Fruit fly (Drosophila melanogaster) whole organism, embryonic: ENCODE results near the gene CG43658.

ENCODE experiments used
- ATbp ChIP-seq: fragments of 200-800 bp; sonication (Bioruptor generic); optimal IDR thresholded peaks from 2 replicates; lab custom pipeline; 2017; ENCODE audit warnings: missing biosample characterization, mild to moderate bottlenecking, missing genetic modification characterization, missing genetic modification reagents
- Awh ChIP-seq: fragments of 200-800 bp; sonication (Bioruptor generic); IDR thresholded peaks from 2 replicates; pipeline ENCODE4, ENCODE4 v1.3.6; 2022; ENCODE audit warnings: missing biosample characterization, missing genetic modification characterization
- Bdp1 ChIP-seq: fragments of 200-800 bp; sonication (Bioruptor generic); optimal IDR thresholded peaks from 3 replicates; lab custom pipeline; 2016; ENCODE audit warnings: missing biosample characterization, missing genetic modification characterization
- BtbVII ChIP-seq: fragments of 200-800 bp; sonication (Bioruptor generic); optimal IDR thresholded peaks from 3 replicates; lab custom pipeline; 2017; ENCODE audit warnings: missing biosample characterization, mild to moderate bottlenecking, missing genetic modification characterization
- CG10959 ChIP-seq: fragments of 200-800 bp; sonication (Bioruptor generic); IDR thresholded peaks from 2 replicates; pipeline ENCODE4 v1.3.6; 2022; ENCODE audit warnings: missing biosample characterization, missing genetic modification characterization
- CG11093 ChIP-seq: fragments of 200-800 bp; sonication (Bioruptor generic); IDR thresholded peaks from 3 replicates; pipeline ENCODE4 v1.3.6; 2022; ENCODE audit warnings: missing biosample characterization, missing genetic modification characterization
- CG13123 ChIP-seq: fragments of 200-800 bp; sonication (Bioruptor generic); optimal IDR thresholded peaks from 2 replicates; lab custom pipeline; 2016; ENCODE audit warnings: missing biosample characterization, missing genetic modification characterization
- CG14441 ChIP-seq: fragments of 200-800 bp; sonication (Bioruptor generic); IDR thresholded peaks from 2 replicates; pipeline ENCODE4 v1.3.6; 2022; ENCODE audit warnings: missing biosample characterization, missing genetic modification characterization
- CG15479 ChIP-seq: fragments of 200-800 bp; sonication (Bioruptor generic); optimal IDR thresholded peaks from 3 replicates; lab custom pipeline; 2019; ENCODE audit warnings: missing biosample characterization, mild to moderate bottlenecking, missing genetic modification characterization, moderate library complexity
- CG17612 ChIP-seq: fragments of 200-800 bp; sonication (Bioruptor generic); IDR thresholded peaks from 2 replicates; pipeline ENCODE4 v1.3.6; 2022; ENCODE audit warnings: missing biosample characterization, missing genetic modification characterization
- CG17802 ChIP-seq: fragments of 200-800 bp; sonication (Bioruptor generic); optimal IDR thresholded peaks from 2 replicates; lab custom pipeline; 2018; ENCODE audit warnings: missing biosample characterization, mild to moderate bottlenecking, missing genetic modification characterization, moderate library complexity
- CG17912 ChIP-seq: fragments of 200-800 bp; sonication (Bioruptor generic); optimal IDR thresholded peaks from 2 replicates; lab custom pipeline; 2018; ENCODE audit warnings: missing biosample characterization, mild to moderate bottlenecking, missing genetic modification characterization
- CG1792 ChIP-seq: fragments of 200-800 bp; sonication (Bioruptor generic); optimal IDR thresholded peaks from 2 replicates; lab custom pipeline; 2016; ENCODE audit warnings: missing biosample characterization, missing genetic modification characterization
- CG3065 ChIP-seq: fragments of 200-800 bp; sonication (Bioruptor generic); optimal IDR thresholded peaks from 2 replicates; lab custom pipeline; 2016; ENCODE audit warnings: missing biosample characterization, missing genetic modification characterization
- CG31388 ChIP-seq: fragments of 200-800 bp; sonication (Bioruptor generic); optimal IDR thresholded peaks from 2 replicates; lab custom pipeline; 2016; ENCODE audit warnings: missing biosample characterization, missing genetic modification characterization
- CG3995 ChIP-seq: fragments of 200-800 bp; sonication (Bioruptor generic); optimal IDR thresholded peaks from 3 replicates; lab custom pipeline; 2016; ENCODE audit warnings: missing biosample characterization, missing genetic modification characterization
- CG8290 ChIP-seq, 3 experiments: fragments of 200-800 bp; sonication (Bioruptor generic); optimal IDR thresholded peaks; 2 replicates each; lab custom pipeline; 2016 to 2019; ENCODE audit warnings: missing biosample characterization in 3 of 3, missing genetic modification characterization in 3 of 3, mild to moderate bottlenecking in 2 of 3, moderate library complexity in 1 of 3
- CG8478 ChIP-seq: fragments of >200 bp; optimal IDR thresholded peaks from 2 replicates; lab custom pipeline; 2018
- CG8765 ChIP-seq: fragments of 200-800 bp; sonication (Bioruptor generic); IDR thresholded peaks from 2 replicates; pipeline ENCODE4 v1.3.6; 2022; ENCODE audit warnings: missing biosample characterization, missing genetic modification characterization
- CG8924 ChIP-seq: fragments of 200-800 bp; optimal IDR thresholded peaks from 3 replicates; lab custom pipeline; 2019; ENCODE audit warnings: missing biosample characterization, mild to moderate bottlenecking, missing genetic modification characterization, moderate library complexity
- CG9609 ChIP-seq: fragments of 200-800 bp; sonication (Bioruptor generic); optimal IDR thresholded peaks from 3 replicates; lab custom pipeline; 2016; ENCODE audit warnings: missing biosample characterization, missing genetic modification characterization
- CHES-1-like ChIP-seq: fragments of 200-800 bp; sonication (Bioruptor generic); optimal IDR thresholded peaks from 2 replicates; lab custom pipeline; 2016; ENCODE audit warnings: missing biosample characterization, missing genetic modification characterization
- CoRest ChIP-seq: fragments of 200-800 bp; sonication (Bioruptor generic); optimal IDR thresholded peaks from 3 replicates; lab custom pipeline; 2018; ENCODE audit warnings: missing biosample characterization, mild to moderate bottlenecking, missing genetic modification characterization, moderate library complexity
- Dll ChIP-seq: fragments of 200-800 bp; sonication (Bioruptor generic); IDR thresholded peaks from 4 replicates; pipeline ENCODE4 v1.3.6; 2022; ENCODE audit warnings: missing biosample characterization, missing genetic modification characterization; ENCODE audit not compliant: partially characterized antibody
- Hmx ChIP-seq: fragments of 200-800 bp; sonication (Bioruptor generic); optimal IDR thresholded peaks from 2 replicates; lab custom pipeline; 2016; ENCODE audit warnings: missing biosample characterization, missing genetic modification characterization
- Lhr ChIP-seq: fragments of 200-800 bp; sonication (Bioruptor generic); optimal IDR thresholded peaks from 3 replicates; lab custom pipeline; 2017; ENCODE audit warnings: mild to moderate bottlenecking, missing biosample characterization, missing genetic modification reagents, missing genetic modification characterization
- MESR4 ChIP-seq: fragments of 200-800 bp; sonication (Bioruptor generic); optimal IDR thresholded peaks from 2 replicates; lab custom pipeline; 2018; ENCODE audit warnings: missing biosample characterization, mild to moderate bottlenecking, missing genetic modification characterization, moderate library complexity
- Oli ChIP-seq: fragments of 200-800 bp; sonication (Bioruptor generic); optimal IDR thresholded peaks from 2 replicates; lab custom pipeline; 2018; ENCODE audit warnings: missing biosample characterization, mild to moderate bottlenecking, missing genetic modification characterization, moderate library complexity
- Pdp1 ChIP-seq, 2 experiments: fragments of 200-800 bp; sonication (Bioruptor generic); optimal IDR thresholded peaks; 3 replicates each; lab custom pipeline; 2016; ENCODE audit warnings: missing biosample characterization in 2 of 2, missing genetic modification characterization in 2 of 2, mild to moderate bottlenecking in 1 of 2, moderate library complexity in 1 of 2
- Ptx1 ChIP-seq: fragments of 200-800 bp; sonication (Bioruptor generic); IDR thresholded peaks from 2 replicates; pipeline ENCODE4 v1.3.6; 2022; ENCODE audit warnings: missing biosample characterization, missing genetic modification characterization
- Ssrp ChIP-seq: fragments of 200-800 bp; sonication (Bioruptor generic); optimal IDR thresholded peaks from 2 replicates; lab custom pipeline; 2018; ENCODE audit warnings: missing biosample characterization, mild to moderate bottlenecking, missing genetic modification characterization, moderate library complexity
- Tbp ChIP-seq: fragments of >200 bp; optimal IDR thresholded peaks from 2 replicates; lab custom pipeline; 2018; ENCODE audit warnings: missing biosample characterization, missing genetic modification characterization
- ac ChIP-seq: fragments of 200-800 bp; sonication (Bioruptor generic); optimal IDR thresholded peaks from 3 replicates; lab custom pipeline; 2017; ENCODE audit warnings: missing biosample characterization, mild to moderate bottlenecking, missing genetic modification characterization
- bab2 ChIP-seq: fragments of 200-800 bp; sonication (Bioruptor generic); optimal IDR thresholded peaks from 2 replicates; lab custom pipeline; 2016; ENCODE audit warnings: missing biosample characterization, missing genetic modification characterization
- bowl ChIP-seq: fragments of 200-800 bp; sonication (Bioruptor generic); IDR thresholded peaks from 2 replicates; pipeline ENCODE4 v1.3.6; 2022; ENCODE audit warnings: missing biosample characterization, missing genetic modification characterization
- btn ChIP-seq: fragments of 200-800 bp; sonication (Bioruptor generic); optimal IDR thresholded peaks from 2 replicates; lab custom pipeline; 2016; ENCODE audit warnings: missing biosample characterization, missing genetic modification characterization
- chinmo ChIP-seq: fragments of 200-800 bp; sonication (Bioruptor generic); IDR thresholded peaks from 4 replicates; pipeline ENCODE4 v1.3.6; 2022; ENCODE audit warnings: missing biosample characterization, missing genetic modification characterization; ENCODE audit not compliant: partially characterized antibody
- ewg ChIP-seq: fragments of 200-800 bp; sonication (Bioruptor generic); optimal IDR thresholded peaks from 3 replicates; lab custom pipeline; 2017; ENCODE audit warnings: mild to moderate bottlenecking, missing biosample characterization, missing genetic modification reagents, missing genetic modification characterization
- gce ChIP-seq: fragments of 200-800 bp; sonication (Bioruptor generic); IDR thresholded peaks from 3 replicates; pipeline ENCODE4 v1.3.6; 2022; ENCODE audit warnings: missing biosample characterization, missing genetic modification characterization
- ham ChIP-seq: fragments of 200-800 bp; sonication (Bioruptor generic); IDR thresholded peaks from 2 replicates; pipeline ENCODE4 v1.3.6; 2022; ENCODE audit warnings: missing biosample characterization, missing genetic modification characterization
- her ChIP-seq: fragments of 200-800 bp; sonication (Bioruptor generic); optimal IDR thresholded peaks from 2 replicates; lab custom pipeline; 2016; ENCODE audit warnings: missing biosample characterization, missing genetic modification characterization
- lbe ChIP-seq: fragments of 200-800 bp; sonication (Bioruptor generic); optimal IDR thresholded peaks from 2 replicates; lab custom pipeline; 2016; ENCODE audit warnings: missing biosample characterization, mild to moderate bottlenecking, missing genetic modification characterization
- lola ChIP-seq, 3 experiments: fragments of >200 bp in 2 of 3; fragments of 200-800 bp in 1 of 3; sonication (Bioruptor generic) in 1 of 3; optimal IDR thresholded peaks; 2 replicates each; lab custom pipeline; 2017 to 2019; ENCODE audit warnings: missing biosample characterization in 3 of 3, missing genetic modification characterization in 3 of 3, mild to moderate bottlenecking in 1 of 3, moderate library complexity in 1 of 3
- maf-S ChIP-seq: fragments of 200-800 bp; sonication (Bioruptor generic); optimal IDR thresholded peaks from 2 replicates; lab custom pipeline; 2016; ENCODE audit warnings: missing biosample characterization, missing genetic modification characterization
- mam ChIP-seq: fragments of 200-800 bp; sonication (Bioruptor generic); optimal IDR thresholded peaks from 3 replicates; lab custom pipeline; 2016; ENCODE audit warnings: missing biosample characterization, missing genetic modification characterization
- odd ChIP-seq: fragments of 200-800 bp; sonication (Bioruptor generic); optimal IDR thresholded peaks from 2 replicates; lab custom pipeline; 2017; ENCODE audit warnings: missing biosample characterization, mild to moderate bottlenecking, missing genetic modification characterization
- onecut ChIP-seq: fragments of 200-800 bp; sonication (Bioruptor generic); IDR thresholded peaks from 2 replicates; pipeline ENCODE4 v1.3.6; 2022; ENCODE audit warnings: missing biosample characterization, missing genetic modification characterization
- prd ChIP-seq, 3 experiments: fragments of >200 bp in 2 of 3; fragments of 200-800 bp in 1 of 3; sonication (Bioruptor generic) in 1 of 3; optimal IDR thresholded peaks in 2 of 3; IDR thresholded peaks in 1 of 3; 2 replicates in 2 of 3; 3 replicates in 1 of 3; pipeline versions ENCODE4 v1.3.6 to Lab custom; 2017 to 2022; ENCODE audit warnings: missing biosample characterization in 1 of 3, missing genetic modification characterization in 1 of 3
- sens ChIP-seq: fragments of 200-800 bp; sonication (Bioruptor generic); peaks from one replicate; lab custom pipeline; 2016; ENCODE audit warnings: missing biosample characterization, missing genetic modification characterization
- sob ChIP-seq: fragments of 200-800 bp; sonication (Bioruptor generic); IDR thresholded peaks from 2 replicates; pipeline ENCODE4 v1.3.6; 2022; ENCODE audit warnings: missing biosample characterization, missing genetic modification characterization
- unc-4 ChIP-seq: fragments of 200-800 bp; sonication (Bioruptor generic); IDR thresholded peaks from 2 replicates; pipeline ENCODE4 v1.3.6; 2022; ENCODE audit warnings: missing biosample characterization, missing genetic modification characterization; ENCODE audit not compliant: partially characterized antibody

Gene CG43658

dm6 chrX:17582650-17583049, 21.7 kb upstream of the CG43658 start (continued):
- no peak for TF ChIP-seq CG15479
- TF ChIP-seq CG17612 (GFP tag; lab: Robert Waterston, UW) = no peak
- TF ChIP-seq BtbVII = peak; percentile 41
- peak; percentile 89 for TF ChIP-seq sens
- no peak for TF ChIP-seq CG8290 (GFP tag; optimal IDR thresholded peaks at IDR 0.05; lab: Kevin White, UChicago)
- no peak for TF ChIP-seq CG8290 (tag; optimal IDR thresholded peaks at IDR 0.05; lab: Kevin White, UChicago)
- no peak for TF ChIP-seq btn (GFP tag; lab: Kevin White, UChicago)
- TF ChIP-seq gce (GFP tag; lab: Robert Waterston, UW) = no peak
- no peak for TF ChIP-seq Lhr (GFP tag; lab: Kevin White, UChicago)
- TF ChIP-seq her (GFP tag; lab: Kevin White, UChicago) = peak; percentile 33
- no peak for TF ChIP-seq mam
- TF ChIP-seq sob (GFP tag; lab: Robert Waterston, UW) = 0 out of 2 replicates have a peak, but pooled peaks have one; percentile 19
- TF ChIP-seq lola (GFP tag; optimal IDR thresholded peaks at IDR 0.05; lab: Kevin White, UChicago) = no peak
- TF ChIP-seq CHES-1-like = peak; percentile 41
- TF ChIP-seq unc-4 (GFP tag; lab: Robert Waterston, UW) = no peak
- no peak for TF ChIP-seq CG17802 (tag; lab: Kevin White, UChicago)
- no peak for TF ChIP-seq CG3065
- no peak for TF ChIP-seq Ptx1
- TF ChIP-seq CG9609 (GFP tag; lab: Kevin White, UChicago) = no peak
- TF ChIP-seq CG8478 (lab: Kevin White, UChicago) = no peak
- no peak for TF ChIP-seq CG8765 (GFP tag; lab: Robert Waterston, UW)
- no peak for TF ChIP-seq CG3995 (GFP tag; lab: Kevin White, UChicago)
- TF ChIP-seq ATbp = peak; percentile 70
- TF ChIP-seq prd (optimal IDR thresholded peaks at IDR 0.05; lab: Kevin White, UChicago) = no peak
- no peak for TF ChIP-seq prd (GFP tag; IDR thresholded peaks at IDR 0.05; lab: Robert Waterston, UW)
- TF ChIP-seq CG10959 = no peak
- peak; percentile 40 for TF ChIP-seq CG13123 (GFP tag; lab: Kevin White, UChicago)
- peak; percentile 57 for TF ChIP-seq odd (GFP tag; lab: Kevin White, UChicago)
- TF ChIP-seq ham (GFP tag; lab: Robert Waterston, UW) = no peak
- peak; percentile 27 for TF ChIP-seq Bdp1 (GFP tag; lab: Kevin White, UChicago)
- TF ChIP-seq CG8924 = no peak
- no peak for TF ChIP-seq lbe (GFP tag; lab: Kevin White, UChicago)
- no peak for TF ChIP-seq CoRest (tag; lab: Kevin White, UChicago)
- no peak for TF ChIP-seq CG17912 (GFP tag; lab: Kevin White, UChicago)
- no peak for TF ChIP-seq Pdp1 (GFP tag; optimal IDR thresholded peaks at IDR 0.05; lab: Kevin White, UChicago)
- TF ChIP-seq ewg (GFP tag; lab: Kevin White, UChicago) = peak; percentile 7
- TF ChIP-seq CG1792 (GFP tag; lab: Kevin White, UChicago) = peak; percentile 19
- no peak for TF ChIP-seq Ssrp
- TF ChIP-seq CG14441 (GFP tag; lab: Robert Waterston, UW) = no peak
- no peak for TF ChIP-seq Tbp (GFP tag; lab: Kevin White, UChicago)
- TF ChIP-seq Hmx = no peak
- TF ChIP-seq Oli (tag; lab: Kevin White, UChicago) = no peak
- TF ChIP-seq maf-S (GFP tag; lab: Kevin White, UChicago) = peak; percentile 29
- TF ChIP-seq MESR4 (GFP tag; lab: Kevin White, UChicago) = no peak
- peak; percentile 19; the same call in 1 of the 2 replicates for TF ChIP-seq onecut (GFP tag; lab: Robert Waterston, UW)
- TF ChIP-seq bab2 (GFP tag; lab: Kevin White, UChicago) = peak; percentile 36
- TF ChIP-seq Awh (GFP tag; lab: Robert Waterston, UW) = peak; percentile 50; the same call in 1 of the 2 replicates
- no peak for TF ChIP-seq ac
- TF ChIP-seq Dll (GFP tag; lab: Robert Waterston, UW) = no peak
- no peak for TF ChIP-seq CG31388 (GFP tag; lab: Kevin White, UChicago)
- TF ChIP-seq bowl = no peak
- TF ChIP-seq chinmo (GFP tag; lab: Robert Waterston, UW) = no peak
- TF ChIP-seq CG11093 (GFP tag; lab: Robert Waterston, UW) = no peak
